Worm (Caenorhabditis elegans) whole organism, midembryonic: ENCODE data around the gene rnp-1.

ENCODE experiments used
- T22C8.4 ChIP-seq: fragments of 200-800 bp; sonication (Bioruptor generic); IDR thresholded peaks from 2 replicates; pipeline ENCODE4 v1.3.6; 2022; ENCODE audit warnings: missing genetic modification characterization, missing compliant biosample characterization
- klf-2 ChIP-seq: fragments of 200-800 bp; sonication (Bioruptor generic); conservative IDR thresholded peaks from 2 replicates; pipeline ENCODE4 v1.3.6; 2022; ENCODE audit warnings: missing genetic modification reagents, missing genetic modification characterization, missing compliant biosample characterization
- med-1 ChIP-seq: sonication (generic microtip); optimal IDR thresholded peaks from 2 replicates; lab custom pipeline; 2017; ENCODE audit warnings: missing genetic modification characterization, mild to moderate bottlenecking, missing compliant biosample characterization, antibody characterized with exemption, missing genetic modification reagents; ENCODE audit not compliant: insufficient read depth
- ztf-23 ChIP-seq: fragments of 200-800 bp; sonication (Bioruptor generic); IDR thresholded peaks from 2 replicates; pipeline ENCODE4 v1.3.6; 2022; ENCODE audit warnings: missing genetic modification reagents, missing genetic modification characterization, missing compliant biosample characterization

DNA sequence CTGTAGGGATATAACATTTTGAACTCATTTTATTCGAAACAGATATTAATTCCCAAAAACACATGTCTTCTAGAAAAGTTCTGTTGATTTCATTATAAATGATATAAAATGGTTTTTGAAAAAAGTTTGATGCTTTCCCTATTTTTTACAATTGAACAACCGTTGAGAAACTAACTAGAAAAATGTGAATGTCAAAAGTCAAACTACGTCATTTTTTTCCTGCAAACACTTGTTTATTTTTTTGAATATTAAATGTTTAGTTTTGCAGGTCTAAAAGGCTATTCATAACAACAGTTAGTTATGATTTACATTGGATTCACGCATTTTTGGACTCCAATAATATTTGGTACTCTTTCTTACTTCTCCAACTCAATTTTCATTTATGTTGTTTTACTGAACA lies 29.2 kb upstream of the rnp-1 start, which contains the start of gene srj-4:
- TF ChIP-seq klf-2 (GFP tag; lab: Robert Waterston, UW) = no peak
- TF ChIP-seq ztf-23 (GFP tag; lab: Robert Waterston, UW) = no peak
- no peak for TF ChIP-seq med-1 (GFP tag; lab: Kevin White, UChicago)
- TF ChIP-seq T22C8.4 (GFP tag; lab: Robert Waterston, UW) = no peak
